Fruit fly (Drosophila melanogaster): ENCODE data around the gene CG9902.

The CG9902 gene

dm6 chrX:16547390-16547789 lies at the start of gene CG9902 (continued):
- TF ChIP-seq prd (optimal IDR thresholded peaks at IDR 0.05) (no peak), prd (GFP tag; IDR thresholded peaks at IDR 0.05) (no peak), CG8290 (GFP tag; optimal IDR thresholded peaks at IDR 0.05) (peak; percentile 47), CG8290 (tag; optimal IDR thresholded peaks at IDR 0.05) (peak in 1 of 2 experiments; percentile 80), gem (tag; optimal IDR thresholded peaks at IDR 0.05) (no peak), CG2199 (GFP tag; IDR thresholded peaks at IDR 0.05) (peak; percentile 75; the same call in 2 of the 3 replicates), fru (optimal IDR thresholded peaks at IDR 0.05) (no peak), stc (GFP tag; IDR thresholded peaks at IDR 0.05) (no peak), Hsf (GFP tag; optimal IDR thresholded peaks at IDR 0.05) (no peak), seq (GFP tag; IDR thresholded peaks at IDR 0.05) (no peak), Myb (GFP tag; optimal IDR thresholded peaks at IDR 0.05) (peak; percentile 94), pan (optimal IDR thresholded peaks at IDR 0.05) (no peak), pan (GFP tag; optimal IDR thresholded peaks at IDR 0.05 in 1 of 2, IDR thresholded peaks at IDR 0.05 in 1 of 2) (no peak), CG11247 (GFP tag; IDR thresholded peaks at IDR 0.05) (no peak), Atf6 (GFP tag; IDR thresholded peaks at IDR 0.05) (no peak), CHES-1-like (GFP tag; optimal IDR thresholded peaks at IDR 0.05) (no peak), CG33213 (GFP tag; optimal IDR thresholded peaks at IDR 0.05) (peak; percentile 67), CG31388 (GFP tag; optimal IDR thresholded peaks at IDR 0.05) (no peak), Blimp-1 (GFP tag; optimal IDR thresholded peaks at IDR 0.05) (no peak), pzg (GFP tag; optimal IDR thresholded peaks at IDR 0.05) (peak; percentile 96), fd3F (GFP tag; optimal IDR thresholded peaks at IDR 0.05) (no peak), inv (GFP tag; IDR thresholded peaks at IDR 0.05; ENCODE audit: partially characterized antibody) (peak; percentile 79), Max (GFP tag; optimal IDR thresholded peaks at IDR 0.05) (no peak), Lim3 (GFP tag; IDR thresholded peaks at IDR 0.05) (no peak), nmo (GFP tag; optimal IDR thresholded peaks at IDR 0.05) (peak; percentile 60), CrebB (tag; optimal IDR thresholded peaks at IDR 0.05) (no peak), bbx (GFP tag; IDR thresholded peaks at IDR 0.05; ENCODE audit: partially characterized antibody) (peak; percentile 85), CG30431 (GFP tag; optimal IDR thresholded peaks at IDR 0.05) (no peak), stwl (tag; optimal IDR thresholded peaks at IDR 0.05) (peak; percentile 90), dimm (GFP tag; IDR thresholded peaks at IDR 0.05) (no peak), Spps (tag; optimal IDR thresholded peaks at IDR 0.05) (no peak), CG14965 (GFP tag; optimal IDR thresholded peaks at IDR 0.05; ENCODE audit: borderline replicate concordance) (no peak), C15 (GFP tag; IDR thresholded peaks at IDR 0.05) (no peak), CG34422 (GFP tag; IDR thresholded peaks at IDR 0.05) (peak; percentile 51; the same call in 1 of the 3 replicates), CG15601 (tag; optimal IDR thresholded peaks at IDR 0.05) (peak; percentile 44), CG10274 (GFP tag; optimal IDR thresholded peaks at IDR 0.05) (no peak), nau (GFP tag; optimal IDR thresholded peaks at IDR 0.05) (no peak), CG5180 (GFP tag; optimal IDR thresholded peaks at IDR 0.05) (no peak), grau (tag; optimal IDR thresholded peaks at IDR 0.05) (no peak), nerfin-1 (tag; optimal IDR thresholded peaks at IDR 0.05) (no peak), zen2 (GFP tag; IDR thresholded peaks at IDR 0.05; ENCODE audit: partially characterized antibody) (no peak; the same call in 2 of the 3 replicates), dpn (GFP tag; optimal IDR thresholded peaks at IDR 0.05) (peak in 1 of 2 experiments; percentile 1), CG9817 (tag; optimal IDR thresholded peaks at IDR 0.05) (no peak), crol (GFP tag; IDR thresholded peaks at IDR 0.05) (no peak), CG9215 (GFP tag; IDR thresholded peaks at IDR 0.05) (peak; percentile 92), CG31365 (tag; optimal IDR thresholded peaks at IDR 0.05) (peak; percentile 54), Oli (tag; optimal IDR thresholded peaks at IDR 0.05) (no peak), Jarid2 (GFP tag; optimal IDR thresholded peaks at IDR 0.05) (no peak), bcd (GFP tag; optimal IDR thresholded peaks at IDR 0.05) (no peak), CG17568 (GFP tag; optimal IDR thresholded peaks at IDR 0.05) (no peak), CG8765 (GFP tag; IDR thresholded peaks at IDR 0.05) (no peak), YL-1 (GFP tag; optimal IDR thresholded peaks at IDR 0.05) (peak; percentile 19)
